Worm (Caenorhabditis elegans) whole organism, L4 larva: Measurements from ENCODE around the gene ntl-9.

Experiments used
- ceh-82 ChIP-seq: sonication (generic microtip); optimal IDR thresholded peaks from 2 replicates; lab custom pipeline; 2017; ENCODE audit warnings: missing biosample characterization, missing genetic modification characterization
- unc-62 ChIP-seq, 3 experiments: fragments of 150-350 bp in 1 of 3; sonication (generic microtip); optimal IDR thresholded peaks in 2 of 3; peaks in 1 of 3; 1 replicate in 1 of 3; 2 replicates in 2 of 3; lab custom pipeline; 2014 to 2017; ENCODE audit warnings: missing biosample characterization in 3 of 3, missing genetic modification characterization in 3 of 3, missing genetic modification reagents in 3 of 3, missing genotype in 1 of 3

DNA sequence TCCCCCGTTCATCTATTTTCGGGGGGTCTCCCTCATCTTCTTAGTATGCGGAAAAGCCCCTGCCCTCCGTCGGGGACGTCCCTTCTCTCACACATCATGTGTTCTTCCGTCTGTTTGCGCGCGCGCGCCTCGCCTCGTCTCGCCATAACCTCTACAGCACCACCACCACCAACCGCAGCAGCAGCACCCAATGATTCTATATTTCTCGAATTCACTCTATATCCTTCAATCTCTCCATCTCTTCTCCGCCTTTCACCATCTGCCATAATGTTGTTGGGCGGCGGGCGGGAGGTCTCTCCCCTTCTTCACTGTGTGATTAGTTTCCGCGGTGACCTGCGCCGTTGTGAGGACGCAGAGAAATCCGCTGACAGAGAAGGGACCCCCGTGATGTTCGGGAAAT lies 3.0 kb downstream of the ntl-9 start:
- TF ChIP-seq unc-62 (GFP tag; optimal IDR thresholded peaks at IDR 0.05 in 1 of 2; lab: Kevin White, UChicago) (no peak), unc-62 (tag; optimal IDR thresholded peaks at IDR 0.05; lab: Kevin White, UChicago) (no peak), ceh-82 (no peak)
